Worm (Caenorhabditis elegans) whole organism, late embryonic: ENCODE results near the gene nhr-71.

Source experiments
- ama-1 ChIP-seq: fragments of 150-350 bp; optimal IDR thresholded peaks from 2 replicates; lab custom pipeline; 2014
- ceh-30 ChIP-seq: fragments of 150-350 bp; optimal IDR thresholded peaks from 2 replicates; lab custom pipeline; 2014; ENCODE audit warnings: missing biosample characterization, missing genetic modification characterization
- ceh-6 ChIP-seq: fragments of 200-800 bp; sonication (Bioruptor generic); optimal IDR thresholded peaks from 2 replicates; lab custom pipeline; 2018; ENCODE audit warnings: mild to moderate bottlenecking, missing genetic modification characterization, missing compliant biosample characterization
- dmd-4 ChIP-seq: sonication (generic microtip); optimal IDR thresholded peaks from 2 replicates; lab custom pipeline; 2016; ENCODE audit warnings: borderline replicate concordance, missing genetic modification characterization, missing compliant biosample characterization
- fkh-10 ChIP-seq: fragments of 150-350 bp; optimal IDR thresholded peaks from 2 replicates; lab custom pipeline; 2014; ENCODE audit warnings: missing biosample characterization, missing genetic modification reagents, missing genetic modification characterization
- hlh-13 ChIP-seq: fragments of 200-800 bp; sonication (Bioruptor generic); optimal IDR thresholded peaks from 2 replicates; lab custom pipeline; 2018; ENCODE audit warnings: mild to moderate bottlenecking, missing genetic modification characterization, missing compliant biosample characterization
- tbx-2 ChIP-seq: sonication (generic microtip); optimal IDR thresholded peaks from 2 replicates; lab custom pipeline; 2016; ENCODE audit warnings: missing genetic modification characterization, missing compliant biosample characterization
- tbx-7 ChIP-seq: sonication (generic microtip); optimal IDR thresholded peaks from 2 replicates; lab custom pipeline; 2016; ENCODE audit warnings: missing genotype, missing genetic modification characterization, missing compliant biosample characterization
- unc-42 ChIP-seq: sonication (generic microtip); optimal IDR thresholded peaks from 2 replicates; lab custom pipeline; 2016; ENCODE audit warnings: missing genotype, missing genetic modification characterization, missing compliant biosample characterization
- zip-5 ChIP-seq: sonication (generic microtip); optimal IDR thresholded peaks from 2 replicates; lab custom pipeline; 2016; ENCODE audit warnings: missing genetic modification characterization, missing compliant biosample characterization

- no peak for TF ChIP-seq tbx-7 (tag; lab: Kevin White, UChicago)
- TF ChIP-seq ceh-6 (GFP tag; lab: Kevin White, UChicago): no peak
- no peak for TF ChIP-seq tbx-2 (tag; lab: Kevin White, UChicago)
- no peak for TF ChIP-seq unc-42 (tag; lab: Kevin White, UChicago)
- no peak for TF ChIP-seq zip-5 (tag; lab: Kevin White, UChicago)
- TF ChIP-seq ceh-30 (tag; lab: Kevin White, UChicago): no peak
- TF ChIP-seq dmd-4: no peak
- TF ChIP-seq fkh-10 (GFP tag; lab: Kevin White, UChicago): no peak
- TF ChIP-seq hlh-13 (GFP tag; lab: Kevin White, UChicago): no peak
- TF ChIP-seq ama-1 (lab: Kevin White, UChicago): no peak
Measured at ce11 chrX:13752822-13753581, 5.9 kb downstream of the nhr-71 start.
